Fruit fly (Drosophila melanogaster) whole organism, embryonic: ENCODE results near the gene CG33110.

ENCODE experiments used
- CG11093 ChIP-seq: fragments of 200-800 bp; sonication (Bioruptor generic); IDR thresholded peaks from 3 replicates; pipeline ENCODE4 v1.3.6; 2022; ENCODE audit warnings: missing biosample characterization, missing genetic modification characterization
- CG9727 ChIP-seq: fragments of 200-800 bp; sonication (Bioruptor generic); optimal IDR thresholded peaks from 3 replicates; lab custom pipeline; 2017; ENCODE audit warnings: missing biosample characterization, mild to moderate bottlenecking, missing genetic modification characterization
- CG9797 ChIP-seq: fragments of 200-800 bp; sonication (Bioruptor generic); optimal IDR thresholded peaks from 3 replicates; lab custom pipeline; 2018; ENCODE audit warnings: missing biosample characterization, mild to moderate bottlenecking, missing genetic modification characterization
- Dfd ChIP-seq, 2 experiments: fragments of >200 bp; optimal IDR thresholded peaks; 2 replicates each; lab custom pipeline; 2017; ENCODE audit warnings: missing biosample characterization in 2 of 2, missing genetic modification characterization in 2 of 2
- H15 ChIP-seq: fragments of 200-800 bp; sonication (Bioruptor generic); IDR thresholded peaks from 3 replicates; pipeline ENCODE4 v1.3.6; 2022; ENCODE audit warnings: missing biosample characterization, missing genetic modification characterization
- HmgZ ChIP-seq: fragments of 200-800 bp; sonication (Bioruptor generic); optimal IDR thresholded peaks from 2 replicates; lab custom pipeline; 2018; ENCODE audit warnings: missing biosample characterization, mild to moderate bottlenecking, missing genetic modification characterization
- caup ChIP-seq: fragments of 200-800 bp; sonication (Bioruptor generic); optimal IDR thresholded peaks from 3 replicates; lab custom pipeline; 2017; ENCODE audit warnings: missing biosample characterization, mild to moderate bottlenecking, missing genetic modification characterization, moderate library complexity; ENCODE audit not compliant: severe bottlenecking
- crp ChIP-seq, 2 experiments: fragments of 200-800 bp; sonication (Bioruptor generic); optimal IDR thresholded peaks; 2 replicates in 1 of 2; 3 replicates in 1 of 2; lab custom pipeline; 2017; ENCODE audit warnings: missing biosample characterization in 2 of 2, missing genetic modification characterization in 2 of 2, mild to moderate bottlenecking in 1 of 2, moderate library complexity in 1 of 2
- gem ChIP-seq: fragments of 200-800 bp; sonication (Bioruptor generic); optimal IDR thresholded peaks from 2 replicates; lab custom pipeline; 2019; ENCODE audit warnings: missing biosample characterization, mild to moderate bottlenecking, missing genetic modification characterization, moderate library complexity
- lilli ChIP-seq: fragments of 200-800 bp; sonication (Bioruptor generic); optimal IDR thresholded peaks from 3 replicates; lab custom pipeline; 2016; ENCODE audit warnings: missing biosample characterization, missing genetic modification characterization
- nau ChIP-seq: fragments of 200-800 bp; sonication (Bioruptor generic); optimal IDR thresholded peaks from 3 replicates; lab custom pipeline; 2017; ENCODE audit warnings: missing biosample characterization, mild to moderate bottlenecking, missing genetic modification characterization, missing genetic modification reagents
- psq ChIP-seq: fragments of 200-800 bp; sonication (Bioruptor generic); optimal IDR thresholded peaks from 2 replicates; lab custom pipeline; 2017; ENCODE audit warnings: missing biosample characterization, missing genetic modification characterization
- sna ChIP-seq: fragments of 200-800 bp; sonication (Bioruptor generic); IDR thresholded peaks from 2 replicates; pipeline ENCODE4 v1.3.6; 2022; ENCODE audit warnings: missing biosample characterization, missing genetic modification characterization; ENCODE audit not compliant: partially characterized antibody
- usp ChIP-seq: fragments of >200 bp; optimal IDR thresholded peaks from 2 replicates; lab custom pipeline; 2017; ENCODE audit warnings: missing biosample characterization, missing genetic modification characterization

DNA sequence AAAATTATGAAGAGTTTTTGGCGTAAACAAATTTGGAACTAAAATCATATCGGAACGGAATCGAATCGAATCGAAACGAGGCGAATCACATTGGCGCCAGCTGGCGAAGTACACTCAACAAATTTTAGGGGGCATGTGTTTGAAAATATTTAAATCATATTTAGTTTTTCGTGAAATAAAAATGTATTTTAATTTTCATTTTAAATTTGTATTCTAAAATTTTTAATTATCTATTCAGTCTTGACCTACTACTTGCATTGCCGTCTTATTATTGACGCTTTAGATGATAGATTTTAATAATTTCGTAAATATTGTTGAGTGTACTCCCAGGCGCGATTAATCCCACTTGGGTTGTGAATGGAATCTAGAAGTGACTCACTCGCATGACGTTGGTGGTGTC lies 59.2 kb downstream of the CG33110 start:
- TF ChIP-seq CG9727 (GFP tag; lab: Kevin White, UChicago) (no peak), Dfd (GFP tag; optimal IDR thresholded peaks at IDR 0.05; lab: Kevin White, UChicago) (no peak), lilli (no peak), gem (tag; lab: Kevin White, UChicago) (peak; percentile 62), CG11093 (GFP tag; lab: Robert Waterston, UW) (no peak), H15 (GFP tag; lab: Robert Waterston, UW) (no peak), HmgZ (tag; lab: Kevin White, UChicago) (no peak), crp (GFP tag; optimal IDR thresholded peaks at IDR 0.05; lab: Kevin White, UChicago) (no peak), CG9797 (GFP tag; lab: Kevin White, UChicago) (no peak), nau (GFP tag; lab: Kevin White, UChicago) (no peak), sna (GFP tag; lab: Robert Waterston, UW) (no peak), caup (GFP tag; lab: Kevin White, UChicago) (no peak), usp (GFP tag; lab: Kevin White, UChicago) (no peak), psq (GFP tag; lab: Kevin White, UChicago) (no peak)
